Fruit fly (Drosophila melanogaster) whole organism, embryonic: ENCODE measurements around the gene PAN3.

Experiments
- CG15601 ChIP-seq: fragments of 200-800 bp; sonication (Bioruptor generic); optimal IDR thresholded peaks from 3 replicates; lab custom pipeline; 2019; ENCODE audit warnings: missing biosample characterization, mild to moderate bottlenecking, missing genetic modification characterization, moderate library complexity
- CG33557 ChIP-seq: fragments of 200-800 bp; sonication (Bioruptor generic); optimal IDR thresholded peaks from 2 replicates; lab custom pipeline; 2019; ENCODE audit warnings: missing biosample characterization, mild to moderate bottlenecking, missing genetic modification characterization, moderate library complexity
- CG3838 ChIP-seq: fragments of 200-800 bp; sonication (Bioruptor generic); optimal IDR thresholded peaks from 3 replicates; lab custom pipeline; 2016; ENCODE audit warnings: missing biosample characterization, missing genetic modification characterization
- Mrtf ChIP-seq: fragments of 200-800 bp; sonication (Bioruptor generic); IDR thresholded peaks from 3 replicates; pipeline ENCODE4 v1.3.6; 2022; ENCODE audit warnings: missing biosample characterization, missing genetic modification characterization
- Spps ChIP-seq: fragments of 200-800 bp; sonication (Bioruptor generic); optimal IDR thresholded peaks from 2 replicates; lab custom pipeline; 2018; ENCODE audit warnings: missing biosample characterization, mild to moderate bottlenecking, missing genetic modification characterization
- abd-A ChIP-seq: fragments of 200-800 bp; sonication (Bioruptor generic); optimal IDR thresholded peaks from 3 replicates; lab custom pipeline; 2019; ENCODE audit warnings: missing biosample characterization, mild to moderate bottlenecking, missing genetic modification characterization, moderate library complexity
- crp ChIP-seq, 2 experiments: fragments of 200-800 bp; sonication (Bioruptor generic); optimal IDR thresholded peaks; 2 replicates in 1 of 2; 3 replicates in 1 of 2; lab custom pipeline; 2017; ENCODE audit warnings: missing biosample characterization in 2 of 2, missing genetic modification characterization in 2 of 2, mild to moderate bottlenecking in 1 of 2, moderate library complexity in 1 of 2
- dysf ChIP-seq: fragments of 200-800 bp; sonication (Bioruptor generic); IDR thresholded peaks from 3 replicates; pipeline ENCODE4 v1.3.6; 2022; ENCODE audit warnings: missing biosample characterization, missing genetic modification characterization
- lmd ChIP-seq: fragments of 200-800 bp; sonication (Bioruptor generic); IDR thresholded peaks from 2 replicates; pipeline ENCODE4 v1.3.6; 2022; ENCODE audit warnings: missing biosample characterization, missing genetic modification characterization

dm6 chr3L:3106908-3107821 is 36.2 kb downstream of the PAN3 start, which contains the start of gene Cht7:
- TF ChIP-seq Spps (tag; lab: Kevin White, UChicago) = peak; percentile 49
- peak; percentile 99 for TF ChIP-seq CG15601 (tag; lab: Kevin White, UChicago)
- TF ChIP-seq abd-A (tag; lab: Kevin White, UChicago) = peak; percentile 56
- peak in 1 of 2 experiments; percentile 45 for TF ChIP-seq crp (GFP tag; optimal IDR thresholded peaks at IDR 0.05; lab: Kevin White, UChicago)
- peak; percentile 89 for TF ChIP-seq lmd (GFP tag; lab: Robert Waterston, UW)
- peak; percentile 86 for TF ChIP-seq Mrtf (GFP tag; lab: Robert Waterston, UW)
- peak; percentile 67 for TF ChIP-seq CG33557 (GFP tag; lab: Kevin White, UChicago)
- TF ChIP-seq CG3838 (GFP tag; lab: Kevin White, UChicago) = peak; percentile 45
- TF ChIP-seq dysf (GFP tag; lab: Robert Waterston, UW) = peak; percentile 91
